Fruit fly (Drosophila melanogaster) whole organism, embryonic: Measurements from ENCODE around the gene CG14866.

Experiments
- B-H2 ChIP-seq: fragments of 200-800 bp; sonication (Bioruptor generic); optimal IDR thresholded peaks from 2 replicates; lab custom pipeline; 2018; ENCODE audit warnings: missing biosample characterization, mild to moderate bottlenecking, missing genetic modification characterization
- CG10366 ChIP-seq: fragments of 200-800 bp; sonication (Bioruptor generic); IDR thresholded peaks from 2 replicates; pipeline ENCODE4 v1.3.6; 2022; ENCODE audit warnings: missing biosample characterization, missing genetic modification characterization
- CG10959 ChIP-seq: fragments of 200-800 bp; sonication (Bioruptor generic); IDR thresholded peaks from 2 replicates; pipeline ENCODE4 v1.3.6; 2022; ENCODE audit warnings: missing biosample characterization, missing genetic modification characterization
- CG11093 ChIP-seq: fragments of 200-800 bp; sonication (Bioruptor generic); IDR thresholded peaks from 3 replicates; pipeline ENCODE4 v1.3.6; 2022; ENCODE audit warnings: missing biosample characterization, missing genetic modification characterization
- CG14441 ChIP-seq: fragments of 200-800 bp; sonication (Bioruptor generic); IDR thresholded peaks from 2 replicates; pipeline ENCODE4 v1.3.6; 2022; ENCODE audit warnings: missing biosample characterization, missing genetic modification characterization
- CG14667 ChIP-seq: fragments of 200-800 bp; sonication (Bioruptor generic); IDR thresholded peaks from 2 replicates; pipeline ENCODE4 v1.3.6; 2022; ENCODE audit warnings: missing biosample characterization, missing genetic modification characterization
- CG16813 ChIP-seq: fragments of 200-800 bp; sonication (Bioruptor generic); IDR thresholded peaks from 3 replicates; pipeline ENCODE4 v1.3.6; 2022; ENCODE audit warnings: missing biosample characterization, missing genetic modification characterization; ENCODE audit not compliant: partially characterized antibody
- CG16815 ChIP-seq: fragments of 200-800 bp; sonication (Bioruptor generic); optimal IDR thresholded peaks from 3 replicates; lab custom pipeline; 2017; ENCODE audit warnings: missing biosample characterization, mild to moderate bottlenecking, missing genetic modification characterization
- CG31224 ChIP-seq: fragments of 200-800 bp; sonication (Bioruptor generic); IDR thresholded peaks from 2 replicates; pipeline ENCODE4 v1.3.6; 2022; ENCODE audit warnings: missing biosample characterization, missing genetic modification characterization
- CG32532 ChIP-seq: fragments of 200-800 bp; sonication (Bioruptor generic); IDR thresholded peaks from 2 replicates; pipeline ENCODE4 v1.3.6; 2022; ENCODE audit warnings: missing biosample characterization, missing genetic modification characterization
- CG4730 ChIP-seq: fragments of 200-800 bp; sonication (Bioruptor generic); IDR thresholded peaks from 2 replicates; pipeline ENCODE4 v1.3.6; 2022; ENCODE audit warnings: missing biosample characterization, missing genetic modification characterization
- CG6791 ChIP-seq: fragments of 200-800 bp; sonication (Bioruptor generic); IDR thresholded peaks from 3 replicates; pipeline ENCODE4 v1.3.6; 2022; ENCODE audit warnings: missing biosample characterization, missing genetic modification characterization; ENCODE audit not compliant: partially characterized antibody
- CG7963 ChIP-seq: fragments of 200-800 bp; sonication (Bioruptor generic); IDR thresholded peaks from 3 replicates; pipeline ENCODE4 v1.3.6; 2022; ENCODE audit warnings: missing biosample characterization, missing genetic modification characterization; ENCODE audit not compliant: partially characterized antibody
- CG8765 ChIP-seq: fragments of 200-800 bp; sonication (Bioruptor generic); IDR thresholded peaks from 2 replicates; pipeline ENCODE4 v1.3.6; 2022; ENCODE audit warnings: missing biosample characterization, missing genetic modification characterization
- CG8944 ChIP-seq: fragments of 200-800 bp; sonication (Bioruptor generic); optimal IDR thresholded peaks from 3 replicates; lab custom pipeline; 2016; ENCODE audit warnings: missing biosample characterization, missing genetic modification characterization
- E2f2 ChIP-seq: fragments of 200-800 bp; sonication (Bioruptor generic); IDR thresholded peaks from 2 replicates; pipeline ENCODE4 v1.3.6; 2022; ENCODE audit warnings: missing biosample characterization, missing genetic modification characterization
- Gug ChIP-seq: fragments of 200-800 bp; sonication (Bioruptor generic); IDR thresholded peaks from 4 replicates; pipeline ENCODE4 v1.3.6; 2022; ENCODE audit warnings: missing biosample characterization, missing genetic modification characterization
- H2.0 ChIP-seq: fragments of 200-800 bp; sonication (Bioruptor generic); IDR thresholded peaks from 2 replicates; pipeline ENCODE4 v1.3.6; 2022; ENCODE audit warnings: missing biosample characterization, missing genetic modification characterization
- Med ChIP-seq: fragments of 200-800 bp; sonication (Bioruptor generic); peaks from one replicate; lab custom pipeline; 2016; ENCODE audit warnings: missing biosample characterization, missing genetic modification characterization, mild to moderate bottlenecking, inconsistent platforms, moderate library complexity
- Pdp1 ChIP-seq, 2 experiments: fragments of 200-800 bp; sonication (Bioruptor generic); optimal IDR thresholded peaks; 3 replicates each; lab custom pipeline; 2016; ENCODE audit warnings: missing biosample characterization in 2 of 2, missing genetic modification characterization in 2 of 2, mild to moderate bottlenecking in 1 of 2, moderate library complexity in 1 of 2
- Ptx1 ChIP-seq: fragments of 200-800 bp; sonication (Bioruptor generic); IDR thresholded peaks from 2 replicates; pipeline ENCODE4 v1.3.6; 2022; ENCODE audit warnings: missing biosample characterization, missing genetic modification characterization
- Rfx ChIP-seq: fragments of 200-800 bp; sonication (Bioruptor generic); IDR thresholded peaks from 2 replicates; pipeline ENCODE4 v1.3.6; 2022; ENCODE audit warnings: missing biosample characterization, missing genetic modification characterization
- Scr ChIP-seq: fragments of 200-800 bp; sonication (Bioruptor generic); IDR thresholded peaks from 2 replicates; pipeline ENCODE4 v1.3.6; 2022; ENCODE audit warnings: missing biosample characterization, missing genetic modification characterization; ENCODE audit not compliant: partially characterized antibody
- Trl ChIP-seq, 3 experiments: fragments of >200 bp in 2 of 3; fragments of 200-800 bp in 1 of 3; sonication (Bioruptor generic) in 1 of 3; optimal IDR thresholded peaks; 2 replicates in 1 of 3; 3 replicates in 2 of 3; lab custom pipeline; 2016 to 2017; ENCODE audit warnings: missing biosample characterization in 1 of 3, missing genetic modification characterization in 1 of 3
- Xrp1 ChIP-seq: fragments of 200-800 bp; sonication (Bioruptor generic); IDR thresholded peaks from 2 replicates; pipeline ENCODE4 v1.3.6; 2022; ENCODE audit warnings: missing biosample characterization, missing genetic modification characterization
- ab ChIP-seq: fragments of 200-800 bp; sonication (Bioruptor generic); optimal IDR thresholded peaks from 2 replicates; lab custom pipeline; 2016; ENCODE audit warnings: missing biosample characterization, missing genetic modification characterization
- al ChIP-seq: fragments of 200-800 bp; sonication (Bioruptor generic); IDR thresholded peaks from 2 replicates; pipeline ENCODE4 v1.3.6; 2022; ENCODE audit warnings: missing biosample characterization, missing genetic modification characterization
- aop ChIP-seq: fragments of 200-800 bp; sonication (Bioruptor generic); IDR thresholded peaks from 2 replicates; pipeline ENCODE4 v1.3.6; 2022; ENCODE audit warnings: missing biosample characterization, missing genetic modification characterization
- ara ChIP-seq: fragments of 200-800 bp; sonication (Bioruptor generic); IDR thresholded peaks from 2 replicates; pipeline ENCODE4 v1.3.6; 2022; ENCODE audit warnings: missing biosample characterization, missing genetic modification characterization
- cato ChIP-seq: fragments of 200-800 bp; sonication (Bioruptor generic); optimal IDR thresholded peaks from 2 replicates; lab custom pipeline; 2016; ENCODE audit warnings: missing biosample characterization, missing genetic modification characterization, borderline replicate concordance
- chm ChIP-seq: fragments of 200-800 bp; sonication (Bioruptor generic); IDR thresholded peaks from 2 replicates; pipeline ENCODE4 v1.3.6; 2022; ENCODE audit warnings: missing biosample characterization, missing genetic modification characterization
- esg ChIP-seq: fragments of 200-800 bp; sonication (Bioruptor generic); conservative IDR thresholded peaks from 2 replicates; pipeline ENCODE4 v1.3.6; 2022; ENCODE audit warnings: missing biosample characterization, missing genetic modification characterization
- gcm ChIP-seq: fragments of 200-800 bp; sonication (Bioruptor generic); optimal IDR thresholded peaks from 2 replicates; lab custom pipeline; 2019; ENCODE audit warnings: missing biosample characterization, mild to moderate bottlenecking, missing genetic modification characterization, moderate library complexity
- grau ChIP-seq: fragments of 200-800 bp; optimal IDR thresholded peaks from 3 replicates; lab custom pipeline; 2019; ENCODE audit warnings: missing biosample characterization, mild to moderate bottlenecking, missing genetic modification characterization, moderate library complexity
- hkb ChIP-seq, 2 experiments: fragments of 200-800 bp in 1 of 2; fragments of >200 bp in 1 of 2; sonication (Bioruptor generic) in 1 of 2; IDR thresholded peaks in 1 of 2; optimal IDR thresholded peaks in 1 of 2; 2 replicates each; pipeline versions ENCODE4 v1.3.6 to Lab custom; 2017 to 2022; ENCODE audit warnings: missing biosample characterization in 1 of 2, missing genetic modification characterization in 1 of 2
- ind ChIP-seq: fragments of 200-800 bp; sonication (Bioruptor generic); optimal IDR thresholded peaks from 3 replicates; lab custom pipeline; 2016; ENCODE audit warnings: missing biosample characterization, missing genetic modification characterization
- pnt ChIP-seq: fragments of 200-800 bp; sonication (Bioruptor generic); optimal IDR thresholded peaks from 3 replicates; lab custom pipeline; 2016; ENCODE audit warnings: missing biosample characterization, missing genetic modification characterization
- pros ChIP-seq: fragments of 200-800 bp; sonication (Bioruptor generic); optimal IDR thresholded peaks from 3 replicates; lab custom pipeline; 2019; ENCODE audit warnings: missing biosample characterization, mild to moderate bottlenecking, missing genetic modification characterization, moderate library complexity
- row ChIP-seq: fragments of 200-800 bp; sonication (Bioruptor generic); IDR thresholded peaks from 3 replicates; pipeline ENCODE4 v1.3.6; 2022; ENCODE audit warnings: missing biosample characterization, missing genetic modification characterization
- sens ChIP-seq: fragments of 200-800 bp; sonication (Bioruptor generic); peaks from one replicate; lab custom pipeline; 2016; ENCODE audit warnings: missing biosample characterization, missing genetic modification characterization
- slbo ChIP-seq: fragments of 200-800 bp; sonication (Bioruptor generic); IDR thresholded peaks from 2 replicates; pipeline ENCODE4 v1.3.6; 2022; ENCODE audit warnings: missing biosample characterization, missing genetic modification characterization
- stc ChIP-seq: fragments of 200-800 bp; sonication (Bioruptor generic); IDR thresholded peaks from 2 replicates; pipeline ENCODE4 v1.3.6; 2022; ENCODE audit warnings: missing biosample characterization, missing genetic modification characterization
- tgo ChIP-seq: fragments of 200-800 bp; sonication (Bioruptor generic); IDR thresholded peaks from 3 replicates; pipeline ENCODE4 v1.3.6; 2022; ENCODE audit warnings: missing biosample characterization, missing genetic modification characterization
- twi ChIP-seq: fragments of 200-800 bp; optimal IDR thresholded peaks from 2 replicates; lab custom pipeline; 2019; ENCODE audit warnings: missing biosample characterization, mild to moderate bottlenecking, missing genetic modification characterization, moderate library complexity
- zfh2 ChIP-seq: fragments of 200-800 bp; sonication (Bioruptor generic); optimal IDR thresholded peaks from 2 replicates; lab custom pipeline; 2016; ENCODE audit warnings: missing biosample characterization, missing genetic modification characterization

CG14866 gene

dm6 chr3R:15340052-15340732, 23.9 kb downstream of the CG14866 start, which contains the start of gene SerRS-m (continued):
- TF ChIP-seq CG16815 (GFP tag; lab: Kevin White, UChicago) = no peak
- TF ChIP-seq CG6791 (GFP tag; lab: Robert Waterston, UW) = no peak

DNA sequence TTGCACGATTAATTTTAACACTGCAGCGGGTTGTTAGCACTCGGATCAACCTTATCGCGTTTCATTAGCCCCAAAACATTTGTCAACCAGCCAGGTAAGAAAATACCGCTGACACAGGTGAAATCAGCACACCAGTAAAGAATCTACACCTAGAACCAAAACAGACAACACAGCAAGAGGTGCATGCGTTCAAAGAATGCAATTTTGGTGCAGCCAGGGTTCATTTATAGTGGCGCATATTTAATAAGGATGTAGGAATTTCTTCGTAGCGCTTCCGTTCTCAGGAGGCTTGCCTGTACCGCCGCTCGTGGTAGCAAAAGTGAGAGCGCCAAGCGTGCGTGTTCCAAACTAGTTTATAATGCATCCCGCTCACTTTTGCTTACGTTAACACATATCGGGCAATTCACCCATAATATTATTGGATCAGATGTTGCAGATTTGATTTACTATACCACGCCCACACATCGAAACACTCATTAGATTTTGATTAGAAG, 26.2 kb downstream of the CG14866 start:
- TF ChIP-seq Pdp1 (GFP tag; optimal IDR thresholded peaks at IDR 0.05; lab: Kevin White, UChicago) = peak in 1 of 2 experiments; percentile 4
- TF ChIP-seq zfh2 (GFP tag; lab: Kevin White, UChicago) = no peak
- TF ChIP-seq CG14441 = peak; percentile 15; the same call in 1 of the 2 replicates
- TF ChIP-seq H2.0 (GFP tag; lab: Robert Waterston, UW) = peak; percentile 7; the same call in 1 of the 2 replicates
- no peak for TF ChIP-seq CG8944 (GFP tag; lab: Kevin White, UChicago)
- 0 out of 3 replicates have a peak, but pooled peaks have one; percentile 9 for TF ChIP-seq CG11093 (GFP tag; lab: Robert Waterston, UW)
- TF ChIP-seq stc (GFP tag; lab: Robert Waterston, UW) = peak; percentile 4; the same call in 1 of the 2 replicates
- peak; percentile 63 for TF ChIP-seq sens
- TF ChIP-seq ara (GFP tag; lab: Robert Waterston, UW) = peak; percentile 22; the same call in 1 of the 2 replicates
- TF ChIP-seq chm (GFP tag; lab: Robert Waterston, UW) = peak; percentile 23; the same call in 1 of the 2 replicates
- 0 out of 2 replicates have a peak, but pooled peaks have one; percentile 44 for TF ChIP-seq CG10959
- peak in 1 of 2 experiments; percentile 27 for TF ChIP-seq Trl (optimal IDR thresholded peaks at IDR 0.05; lab: Kevin White, UChicago)
- no peak for TF ChIP-seq Trl (GFP tag; optimal IDR thresholded peaks at IDR 0.05; lab: Kevin White, UChicago)
- peak; percentile 93 for TF ChIP-seq grau (tag; lab: Kevin White, UChicago)
- TF ChIP-seq CG10366 (GFP tag; lab: Robert Waterston, UW) = 0 out of 2 replicates have a peak, but pooled peaks have one; percentile 25
- TF ChIP-seq aop (GFP tag; lab: Robert Waterston, UW) = no peak
- TF ChIP-seq Med (GFP tag; lab: Kevin White, UChicago) = peak; percentile 40
- peak; percentile 10 for TF ChIP-seq pnt
- TF ChIP-seq CG7963 = no peak
- TF ChIP-seq E2f2 (GFP tag; lab: Robert Waterston, UW) = peak; percentile 30; the same call in 1 of the 2 replicates
- TF ChIP-seq CG31224 (GFP tag; lab: Robert Waterston, UW) = peak; percentile 16; the same call in 1 of the 2 replicates
- no peak for TF ChIP-seq B-H2 (GFP tag; lab: Kevin White, UChicago)
- peak; percentile 16; the same call in 1 of the 2 replicates for TF ChIP-seq Scr (GFP tag; lab: Robert Waterston, UW)
- TF ChIP-seq Gug = peak; percentile 9; the same call in 2 of the 4 replicates
- TF ChIP-seq CG32532 (GFP tag; lab: Robert Waterston, UW) = peak; percentile 18; the same call in 1 of the 2 replicates
- TF ChIP-seq tgo = peak; percentile 25; the same call in 2 of the 3 replicates
- TF ChIP-seq slbo (GFP tag; lab: Robert Waterston, UW) = peak; percentile 42; the same call in 1 of the 2 replicates
- peak; percentile 34; the same call in 1 of the 2 replicates for TF ChIP-seq CG14667 (GFP tag; lab: Robert Waterston, UW)
- TF ChIP-seq row (GFP tag; lab: Robert Waterston, UW) = peak; percentile 12; the same call in 1 of the 3 replicates
- no peak for TF ChIP-seq CG8765 (GFP tag; lab: Robert Waterston, UW)
- no peak for TF ChIP-seq ab (GFP tag; lab: Kevin White, UChicago)
- TF ChIP-seq Xrp1 (GFP tag; lab: Robert Waterston, UW) = 0 out of 2 replicates have a peak, but pooled peaks have one; percentile 32
- TF ChIP-seq ind (GFP tag; lab: Kevin White, UChicago) = peak; percentile 14
- TF ChIP-seq gcm (GFP tag; lab: Kevin White, UChicago) = no peak
- TF ChIP-seq al (GFP tag; lab: Robert Waterston, UW) = 0 out of 2 replicates have a peak, but pooled peaks have one; percentile 7
- 0 out of 2 replicates have a peak, but pooled peaks have one; percentile 6 for TF ChIP-seq Ptx1
- peak; percentile 34; the same call in 1 of the 2 replicates for TF ChIP-seq esg
- TF ChIP-seq CG16813 (GFP tag; lab: Robert Waterston, UW) = 0 out of 3 replicates have a peak, but pooled peaks have one; percentile 21
- no peak for TF ChIP-seq pros (GFP tag; lab: Kevin White, UChicago)
- no peak for TF ChIP-seq hkb (optimal IDR thresholded peaks at IDR 0.05; lab: Kevin White, UChicago)
- TF ChIP-seq hkb (GFP tag; IDR thresholded peaks at IDR 0.05; lab: Robert Waterston, UW) = 0 out of 2 replicates have a peak, but pooled peaks have one; percentile 23
- no peak for TF ChIP-seq twi (tag; lab: Kevin White, UChicago)
- 0 out of 2 replicates have a peak, but pooled peaks have one; percentile 5 for TF ChIP-seq CG4730 (GFP tag; lab: Robert Waterston, UW)
- TF ChIP-seq Rfx = peak; percentile 25; the same call in 1 of the 2 replicates
- no peak for TF ChIP-seq cato (GFP tag; lab: Kevin White, UChicago)
